Worm (Caenorhabditis elegans): ENCODE data around the gene K04F1.8.

The K04F1.8 gene

DNA sequence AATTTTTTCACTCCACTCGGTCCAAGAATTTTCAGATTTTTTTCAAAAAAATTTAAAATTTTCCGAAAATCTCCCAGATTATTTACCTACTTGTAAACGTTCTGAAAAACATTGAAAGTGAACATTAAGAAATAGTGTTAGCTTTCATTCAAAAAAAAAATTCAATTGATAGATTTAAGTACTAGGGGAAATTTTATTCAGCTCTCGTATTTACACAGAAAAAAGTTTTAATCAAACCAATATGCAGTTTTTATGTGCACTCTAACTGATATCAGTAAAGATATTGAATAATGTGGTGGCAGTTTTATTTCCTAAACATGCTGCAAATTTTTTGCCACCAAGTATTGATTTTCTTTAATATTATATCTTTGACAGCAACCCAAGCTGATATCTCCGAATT lies 1.2 kb downstream of the K04F1.8 start, which contains the start of gene irld-42:
irld-42 (plus strand) TSS at position 301 of the 400 bp plus-strand sequence.
- TF ChIP-seq rbr-2 (tag; optimal IDR thresholded peaks at IDR 0.05) (no peak), Y48G9A.11 (GFP tag; IDR thresholded peaks at IDR 0.05) (no peak), lin-15B (tag; optimal IDR thresholded peaks at IDR 0.05) (no peak), madf-5 (GFP tag; IDR thresholded peaks at IDR 0.05) (no peak), mep-1 (tag; optimal IDR thresholded peaks at IDR 0.05) (no peak), F44E2.7 (GFP tag; IDR thresholded peaks at IDR 0.05) (no peak), R02D3.7 (tag; optimal IDR thresholded peaks at IDR 0.05) (no peak), pha-4 (GFP tag; IDR thresholded peaks at IDR 0.05) (no peak), pha-4 (tag; optimal IDR thresholded peaks at IDR 0.05) (no peak), ceh-62 (tag; optimal IDR thresholded peaks at IDR 0.05) (no peak), nhr-237 (tag; optimal IDR thresholded peaks at IDR 0.05) (no peak), cey-2 (tag; optimal IDR thresholded peaks at IDR 0.05; ENCODE audit: borderline replicate concordance, insufficient read depth) (no peak)

DNA sequence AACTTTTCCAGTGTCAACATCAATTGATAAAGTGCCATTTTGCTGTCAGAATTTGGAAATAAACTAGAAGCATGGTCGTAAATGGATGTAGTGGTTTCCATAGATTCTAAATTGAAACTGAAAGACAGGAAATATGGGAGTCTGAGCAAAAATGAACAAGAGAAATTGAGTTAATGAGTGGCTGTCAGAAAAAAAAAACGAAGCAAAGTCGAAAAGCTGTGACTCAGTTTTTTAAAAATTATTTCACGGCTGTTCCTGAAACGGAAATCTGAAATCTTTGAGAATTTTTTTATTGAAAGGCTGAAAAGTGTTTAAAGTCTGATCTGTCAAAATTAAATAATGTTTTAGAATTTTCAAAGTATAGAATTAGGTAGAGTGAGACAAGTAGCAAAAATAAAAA lies 11.2 kb downstream of the K04F1.8 start, which contains the start of gene srw-98:
srw-98 (minus strand) TSS at position 101 of the 400 bp plus-strand sequence.
- TF ChIP-seq madf-5 (GFP tag; IDR thresholded peaks at IDR 0.05): no peak

DNA sequence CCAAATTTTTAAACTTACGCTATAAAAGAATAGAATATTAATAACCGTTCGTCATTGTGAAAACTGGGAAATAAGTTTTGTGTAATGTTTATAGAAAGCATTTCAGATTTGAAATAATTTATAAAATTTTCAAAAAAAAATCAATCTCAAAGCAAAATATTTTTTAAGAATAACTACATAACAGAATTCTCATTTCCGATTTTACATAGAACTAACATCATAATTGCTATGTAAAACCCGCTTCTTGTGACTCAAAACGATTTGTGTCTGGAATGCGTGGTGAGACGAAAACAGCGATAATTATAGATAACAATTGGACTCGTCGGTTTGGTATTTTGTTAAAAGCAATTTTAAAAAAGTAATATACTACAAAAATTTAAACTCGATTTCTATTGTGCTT lies 13.8 kb downstream of the K04F1.8 start, which contains the start of gene srw-91:
srw-91 (minus strand) TSS at position 101 of the 400 bp plus-strand sequence.
- TF ChIP-seq mxl-2 (GFP tag; conservative IDR thresholded peaks at IDR 0.05) (no peak), nhr-41 (GFP tag; IDR thresholded peaks at IDR 0.05) (no peak), rbr-2 (tag; optimal IDR thresholded peaks at IDR 0.05) (no peak), hlh-30 (tag; optimal IDR thresholded peaks at IDR 0.05; ENCODE audit: insufficient read depth) (no peak), fos-1 (tag; optimal IDR thresholded peaks at IDR 0.05) (no peak), dmd-9 (GFP tag; IDR thresholded peaks at IDR 0.05) (no peak), Y48G9A.11 (GFP tag; IDR thresholded peaks at IDR 0.05) (no peak), mes-2 (tag; optimal IDR thresholded peaks at IDR 0.05; ENCODE audit: poor library complexity, severe bottlenecking) (no peak), T26A8.4 (GFP tag; IDR thresholded peaks at IDR 0.05) (no peak), Y5F2A.4 (GFP tag; optimal IDR thresholded peaks at IDR 0.05) (no peak), ZK546.5 (tag; optimal IDR thresholded peaks at IDR 0.05) (no peak)

DNA sequence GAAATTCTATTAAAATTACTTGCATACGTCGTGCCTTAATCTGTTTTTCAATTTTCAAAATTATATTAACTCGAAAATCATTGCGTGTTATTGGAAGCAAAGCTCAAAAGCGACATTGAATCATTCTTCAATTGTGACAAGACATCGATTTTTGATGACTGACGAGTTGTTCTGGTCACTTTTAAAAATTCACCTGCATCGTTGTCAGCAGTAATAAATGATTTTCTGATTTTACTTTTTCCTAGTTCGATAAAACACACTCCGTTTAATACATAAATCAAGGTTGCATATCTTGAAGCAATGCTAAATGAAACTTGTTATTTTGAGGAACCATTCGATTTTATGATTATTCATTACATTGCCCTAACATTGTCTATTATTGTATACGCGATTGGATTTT lies 15.3 kb downstream of the K04F1.8 start, which contains the start of gene srh-3:
srh-3 (plus strand) TSS at position 301 of the 400 bp plus-strand sequence.
- TF ChIP-seq zip-2 (tag; optimal IDR thresholded peaks at IDR 0.05) (no peak), daf-8 (GFP tag; IDR thresholded peaks at IDR 0.05) (no peak), dve-1 (tag; optimal IDR thresholded peaks at IDR 0.05; ENCODE audit: insufficient read depth) (no peak), egl-43 (GFP tag; IDR thresholded peaks at IDR 0.05) (no peak), nhr-237 (tag; optimal IDR thresholded peaks at IDR 0.05) (no peak), nhr-111 (GFP tag; optimal IDR thresholded peaks at IDR 0.05) (no peak), mxl-2 (GFP tag; conservative IDR thresholded peaks at IDR 0.05) (no peak), unc-62 (GFP tag; optimal IDR thresholded peaks at IDR 0.05 in 1 of 2) (no peak), unc-62 (tag; optimal IDR thresholded peaks at IDR 0.05) (no peak), nhr-11 (tag; optimal IDR thresholded peaks at IDR 0.05) (no peak), arid-1 (GFP tag; conservative IDR thresholded peaks at IDR 0.05) (no peak), zfp-2 (tag; optimal IDR thresholded peaks at IDR 0.05) (no peak), ztf-11 (tag; optimal IDR thresholded peaks at IDR 0.05) (no peak)

DNA sequence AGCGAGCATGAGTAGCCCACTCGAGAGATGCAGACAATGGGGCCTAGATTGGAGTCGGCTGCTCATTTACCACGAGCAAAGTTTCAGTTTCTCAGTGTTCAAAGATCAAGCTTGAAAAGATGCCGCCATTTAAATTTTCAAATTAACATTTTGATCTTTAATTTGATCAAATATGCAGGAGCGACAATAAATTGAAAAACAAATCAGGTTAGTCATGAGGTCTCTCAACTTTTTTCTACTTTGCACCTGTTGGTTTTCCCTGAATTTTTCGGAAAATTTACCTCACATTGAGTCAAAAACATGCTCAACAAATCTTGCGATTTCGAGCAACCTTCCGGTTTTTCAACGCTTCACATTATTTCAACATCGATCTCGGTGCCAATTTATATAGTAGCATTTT lies 18.3 kb downstream of the K04F1.8 start, which contains the start of gene srh-5:
srh-5 (plus strand) TSS at position 301 of the 400 bp plus-strand sequence.
- TF ChIP-seq lin-13 (GFP tag; optimal IDR thresholded peaks at IDR 0.05) (no peak), F37D6.2 (tag; optimal IDR thresholded peaks at IDR 0.05) (no peak), saeg-2 (GFP tag; IDR thresholded peaks at IDR 0.05) (no peak), sdz-12 (GFP tag; optimal IDR thresholded peaks at IDR 0.05) (no peak), ceh-44 (GFP tag; IDR thresholded peaks at IDR 0.05) (no peak), attf-4 (tag; optimal IDR thresholded peaks at IDR 0.05) (no peak), Y105C5A.15 (GFP tag; IDR thresholded peaks at IDR 0.05) (no peak), set-16 (GFP tag; IDR thresholded peaks at IDR 0.05) (no peak), aha-1 (tag) (no peak), ceh-20 (GFP tag; IDR thresholded peaks at IDR 0.05) (no peak), D1046.2 (GFP tag; IDR thresholded peaks at IDR 0.05) (no peak)
